Worm (Caenorhabditis elegans): ENCODE measurements around the gene clec-117.
"Not testable (repeated sequence)": the region's sequence is repeated elsewhere in the genome, so short reads cannot be mapped to it uniquely, and the experiment has no call there.

clec-117 gene

DNA sequence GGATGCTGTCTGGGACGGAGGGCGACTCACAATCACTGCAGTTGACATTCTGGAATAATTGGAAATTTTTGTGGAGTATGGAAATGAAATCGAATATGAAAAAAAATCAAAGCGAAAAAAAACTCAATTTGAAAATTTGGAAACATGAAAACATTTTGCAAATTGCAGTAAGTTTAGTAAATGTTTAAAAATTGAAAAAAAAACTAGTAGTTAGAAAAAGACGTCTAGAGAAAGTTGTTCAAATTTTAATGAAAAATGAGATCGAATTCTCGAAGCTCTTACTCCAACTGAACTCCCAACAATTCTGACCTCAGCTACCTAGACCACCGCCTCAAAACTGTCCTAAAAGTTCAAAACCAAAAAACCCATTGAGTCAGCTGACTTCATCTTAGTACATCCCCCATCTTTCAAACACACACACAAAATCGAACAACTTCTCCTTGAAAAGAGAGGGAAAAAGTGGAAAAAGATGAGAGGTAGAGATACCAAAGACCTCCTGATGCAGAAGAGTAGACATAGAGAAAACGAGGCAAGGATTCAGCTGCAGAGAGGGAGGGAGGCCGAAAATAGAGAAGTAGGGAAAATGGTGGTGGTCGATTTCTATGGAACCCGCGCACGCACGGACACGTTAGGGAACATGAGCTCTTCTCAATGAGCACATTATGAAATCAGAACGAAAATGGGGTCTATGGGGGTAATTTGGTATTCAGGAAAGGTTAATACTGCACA, 26.4 kb upstream of the clec-117 start, which contains the start of gene K01A2.10:
K01A2.10 (minus strand) TSS at position 51 of the 729 bp plus-strand sequence.
- TF ChIP-seq T22C8.4 (GFP tag; IDR thresholded peaks at IDR 0.05) (no peak), cog-1 (tag; optimal IDR thresholded peaks at IDR 0.05) (no peak), med-1 (GFP tag; optimal IDR thresholded peaks at IDR 0.05; ENCODE audit: insufficient read depth) (no peak), ref-1 (GFP tag; conservative IDR thresholded peaks at IDR 0.05) (no peak), ztf-23 (GFP tag; IDR thresholded peaks at IDR 0.05) (no peak), flt-1 (GFP tag; IDR thresholded peaks at IDR 0.05) (no peak)

ce11 chrII:321183-321582, 24.4 kb upstream of the clec-117 start:
- TF ChIP-seq ref-1 (GFP tag; conservative IDR thresholded peaks at IDR 0.05): no peak
- TF ChIP-seq ztf-23 (GFP tag; IDR thresholded peaks at IDR 0.05): no peak
- TF ChIP-seq med-1 (GFP tag; optimal IDR thresholded peaks at IDR 0.05; ENCODE audit: insufficient read depth): no peak
- no peak for TF ChIP-seq T22C8.4 (GFP tag; IDR thresholded peaks at IDR 0.05)
- no peak for TF ChIP-seq tab-1 (GFP tag; IDR thresholded peaks at IDR 0.05)
- TF ChIP-seq klf-2 (GFP tag; conservative IDR thresholded peaks at IDR 0.05): no peak
- no peak for TF ChIP-seq ztf-29 (GFP tag; IDR thresholded peaks at IDR 0.05)
- no peak for TF ChIP-seq cog-1 (tag; optimal IDR thresholded peaks at IDR 0.05)

ce11 chrII:320783-321182, 24.0 kb upstream of the clec-117 start:
- no peak for TF ChIP-seq ztf-23 (GFP tag; IDR thresholded peaks at IDR 0.05)
- TF ChIP-seq klf-2 (GFP tag; conservative IDR thresholded peaks at IDR 0.05): no peak
- TF ChIP-seq ref-1 (GFP tag; conservative IDR thresholded peaks at IDR 0.05): no peak
- TF ChIP-seq ztf-29 (GFP tag; IDR thresholded peaks at IDR 0.05): no peak
- no peak for TF ChIP-seq cog-1 (tag; optimal IDR thresholded peaks at IDR 0.05)
- no peak for TF ChIP-seq T22C8.4 (GFP tag; IDR thresholded peaks at IDR 0.05)
- TF ChIP-seq med-1 (GFP tag; optimal IDR thresholded peaks at IDR 0.05; ENCODE audit: insufficient read depth): no peak
- no peak for TF ChIP-seq tab-1 (GFP tag; IDR thresholded peaks at IDR 0.05)
- TF ChIP-seq flt-1 (GFP tag; IDR thresholded peaks at IDR 0.05): no peak

- TF ChIP-seq T22C8.4 (GFP tag; IDR thresholded peaks at IDR 0.05) (no peak), klf-2 (GFP tag; conservative IDR thresholded peaks at IDR 0.05) (no peak), tab-1 (GFP tag; IDR thresholded peaks at IDR 0.05) (no peak), ztf-23 (GFP tag; IDR thresholded peaks at IDR 0.05) (no peak), cog-1 (tag; optimal IDR thresholded peaks at IDR 0.05) (no peak)
Measured at ce11 chrII:319459-319858, 22.6 kb upstream of the clec-117 start, which contains the start of gene far-7. TSS of gene far-7 (plus strand) at chrII:319789.

DNA sequence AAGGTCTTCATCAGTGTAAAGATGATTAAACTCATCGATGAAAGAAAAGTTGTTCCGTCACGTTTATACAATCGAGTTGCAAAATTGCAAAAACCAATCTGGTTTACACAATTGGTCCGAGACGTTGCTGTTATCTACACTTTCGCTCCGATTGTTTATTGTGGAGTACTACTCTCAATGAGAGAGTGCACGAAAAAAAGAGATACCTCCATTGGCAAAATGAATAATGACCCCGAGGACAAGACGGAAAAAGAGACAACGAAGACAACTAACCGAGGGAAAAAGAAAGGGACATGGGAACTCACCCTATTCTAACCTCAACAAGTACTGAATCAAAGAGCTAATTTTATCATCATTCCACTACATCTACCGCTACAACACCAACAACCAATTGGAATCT, 16.7 kb upstream of the clec-117 start:
- TF ChIP-seq ztf-23 (GFP tag; IDR thresholded peaks at IDR 0.05): no peak
- no peak for TF ChIP-seq flt-1 (GFP tag; IDR thresholded peaks at IDR 0.05)
- no peak for TF ChIP-seq tab-1 (GFP tag; IDR thresholded peaks at IDR 0.05)
- TF ChIP-seq T22C8.4 (GFP tag; IDR thresholded peaks at IDR 0.05): no peak
- no peak for TF ChIP-seq cog-1 (tag; optimal IDR thresholded peaks at IDR 0.05)
- no peak for TF ChIP-seq ztf-29 (GFP tag; IDR thresholded peaks at IDR 0.05)
- no peak for TF ChIP-seq ref-1 (GFP tag; conservative IDR thresholded peaks at IDR 0.05)
- no peak for TF ChIP-seq med-1 (GFP tag; optimal IDR thresholded peaks at IDR 0.05; ENCODE audit: insufficient read depth)
- no peak for TF ChIP-seq klf-2 (GFP tag; conservative IDR thresholded peaks at IDR 0.05)

ce11 chrII:312110-312509, 15.3 kb upstream of the clec-117 start, which contains the start of gene mps-2:
TSS of gene mps-2 (minus strand) at chrII:312210.
- TF ChIP-seq ref-1 (GFP tag; conservative IDR thresholded peaks at IDR 0.05); klf-2 (GFP tag; conservative IDR thresholded peaks at IDR 0.05); cog-1 (tag; optimal IDR thresholded peaks at IDR 0.05): not testable (repeated sequence)

- TF ChIP-seq flt-1 (GFP tag; IDR thresholded peaks at IDR 0.05) (no peak), cog-1 (tag; optimal IDR thresholded peaks at IDR 0.05) (no peak), T22C8.4 (GFP tag; IDR thresholded peaks at IDR 0.05) (no peak), med-1 (GFP tag; optimal IDR thresholded peaks at IDR 0.05; ENCODE audit: insufficient read depth) (no peak), ztf-23 (GFP tag; IDR thresholded peaks at IDR 0.05) (no peak), klf-2 (GFP tag; conservative IDR thresholded peaks at IDR 0.05) (no peak), tab-1 (GFP tag; IDR thresholded peaks at IDR 0.05) (no peak), ztf-29 (GFP tag; IDR thresholded peaks at IDR 0.05) (no peak), ref-1 (GFP tag; conservative IDR thresholded peaks at IDR 0.05) (no peak)
Measured at ce11 chrII:307154-307553, 10.3 kb upstream of the clec-117 start, which contains the start of gene K01A2.4. TSS of gene K01A2.4 (plus strand) at chrII:307454.

- TF ChIP-seq ref-1 (GFP tag; conservative IDR thresholded peaks at IDR 0.05): no peak
- no peak for TF ChIP-seq cog-1 (tag; optimal IDR thresholded peaks at IDR 0.05)
- no peak for TF ChIP-seq T22C8.4 (GFP tag; IDR thresholded peaks at IDR 0.05)
- TF ChIP-seq flt-1 (GFP tag; IDR thresholded peaks at IDR 0.05): no peak
- no peak for TF ChIP-seq med-1 (GFP tag; optimal IDR thresholded peaks at IDR 0.05; ENCODE audit: insufficient read depth)
- TF ChIP-seq tab-1 (GFP tag; IDR thresholded peaks at IDR 0.05): no peak
- TF ChIP-seq klf-2 (GFP tag; conservative IDR thresholded peaks at IDR 0.05): no peak
- no peak for TF ChIP-seq ztf-23 (GFP tag; IDR thresholded peaks at IDR 0.05)
- TF ChIP-seq ztf-29 (GFP tag; IDR thresholded peaks at IDR 0.05): no peak
Measured at ce11 chrII:305645-306044, 8.8 kb upstream of the clec-117 start, which contains the start of gene col-69. TSS of gene col-69 (minus strand) at chrII:305745.

ce11 chrII:303927-304711, 7.3 kb upstream of the clec-117 start:
- no peak for TF ChIP-seq klf-2 (GFP tag; conservative IDR thresholded peaks at IDR 0.05)
- TF ChIP-seq ztf-23 (GFP tag; IDR thresholded peaks at IDR 0.05): no peak
- TF ChIP-seq ztf-29 (GFP tag; IDR thresholded peaks at IDR 0.05): no peak
- no peak for TF ChIP-seq med-1 (GFP tag; optimal IDR thresholded peaks at IDR 0.05; ENCODE audit: insufficient read depth)
- TF ChIP-seq flt-1 (GFP tag; IDR thresholded peaks at IDR 0.05): no peak
- no peak for TF ChIP-seq tab-1 (GFP tag; IDR thresholded peaks at IDR 0.05)
- no peak for TF ChIP-seq cog-1 (tag; optimal IDR thresholded peaks at IDR 0.05)
- TF ChIP-seq ref-1 (GFP tag; conservative IDR thresholded peaks at IDR 0.05): no peak
- no peak for TF ChIP-seq T22C8.4 (GFP tag; IDR thresholded peaks at IDR 0.05)

Data from whole organism, midembryonic.